Worm (Caenorhabditis elegans) whole organism, L4 larva: Measurements from ENCODE around the gene jmjd-3.1.
A peak's percentile ranks its signal among the peaks of the same experiment; 100 is the strongest.

Experiments used
- D1046.2 ChIP-seq: fragments of 200-800 bp; sonication (Bioruptor generic); IDR thresholded peaks from 2 replicates; pipeline ENCODE4 v1.3.6; 2022; ENCODE audit warnings: missing genetic modification characterization, missing compliant biosample characterization
- F10B5.3 ChIP-seq: sonication (generic microtip); optimal IDR thresholded peaks from 2 replicates; lab custom pipeline; 2016; ENCODE audit warnings: mild to moderate bottlenecking, missing genetic modification characterization, missing compliant biosample characterization
- F44E2.7 ChIP-seq: fragments of 200-800 bp; sonication (Bioruptor generic); IDR thresholded peaks from 2 replicates; pipeline ENCODE4 v2.1.2; 2022; ENCODE audit warnings: missing genetic modification characterization, missing compliant biosample characterization
- F49E8.2 ChIP-seq: sonication (generic microtip); optimal IDR thresholded peaks from 2 replicates; lab custom pipeline; 2016; ENCODE audit warnings: missing compliant biosample characterization, mild to moderate bottlenecking, missing genetic modification characterization, borderline replicate concordance
- T26A8.4 ChIP-seq: fragments of 200-800 bp; sonication (Bioruptor generic); IDR thresholded peaks from 2 replicates; pipeline ENCODE4 v1.3.6; 2022; ENCODE audit warnings: missing genetic modification characterization, missing compliant biosample characterization
- Y105C5A.15 ChIP-seq: fragments of 200-800 bp; sonication (Bioruptor generic); IDR thresholded peaks from 2 replicates; pipeline ENCODE4 v1.3.6; 2022; ENCODE audit warnings: missing genetic modification characterization, missing compliant biosample characterization
- Y48G9A.11 ChIP-seq: fragments of 200-800 bp; sonication (Bioruptor generic); IDR thresholded peaks from 2 replicates; pipeline ENCODE4 v1.3.6; 2022; ENCODE audit warnings: missing genetic modification reagents, missing genetic modification characterization, missing compliant biosample characterization
- Y75B8A.6 ChIP-seq: fragments of 200-800 bp; sonication (Bioruptor generic); IDR thresholded peaks from 2 replicates; pipeline ENCODE4 v1.3.6; 2022; ENCODE audit warnings: missing genetic modification reagents, missing genetic modification characterization, missing compliant biosample characterization
- ZK337.2 ChIP-seq: fragments of 200-800 bp; sonication (Bioruptor generic); IDR thresholded peaks from 2 replicates; pipeline ENCODE4 v1.3.6; 2022; ENCODE audit warnings: missing genetic modification reagents, missing genetic modification characterization, missing compliant biosample characterization
- ZK546.5 ChIP-seq, 2 experiments: sonication (generic microtip); optimal IDR thresholded peaks; 2 replicates each; lab custom pipeline; 2017; ENCODE audit warnings: missing biosample characterization in 2 of 2, missing genetic modification characterization in 2 of 2
- aha-1 ChIP-seq: fragments of 150-350 bp; peaks from one replicate; lab custom pipeline; 2014; ENCODE audit warnings: missing biosample characterization, missing genetic modification characterization
- aly-2 ChIP-seq: sonication (generic microtip); optimal IDR thresholded peaks from 2 replicates; lab custom pipeline; 2018; ENCODE audit warnings: missing biosample characterization, missing genetic modification characterization
- arid-1 ChIP-seq: fragments of 200-800 bp; sonication (Bioruptor generic); conservative IDR thresholded peaks from 2 replicates; pipeline ENCODE4 v1.3.6; 2022; ENCODE audit warnings: missing genetic modification reagents, missing genetic modification characterization, missing compliant biosample characterization
- ceh-20 ChIP-seq: fragments of 200-800 bp; sonication (Bioruptor generic); IDR thresholded peaks from 2 replicates; pipeline ENCODE4 v1.3.6; 2022; ENCODE audit warnings: missing genetic modification reagents, missing genetic modification characterization, missing compliant biosample characterization
- ceh-28 ChIP-seq: fragments of 150-350 bp; optimal IDR thresholded peaks from 2 replicates; lab custom pipeline; 2014; ENCODE audit warnings: missing biosample characterization, missing genetic modification reagents, missing genetic modification characterization
- ceh-62 ChIP-seq: sonication (generic microtip); optimal IDR thresholded peaks from 2 replicates; lab custom pipeline; 2017; ENCODE audit warnings: missing biosample characterization, missing genetic modification characterization
- cey-2 ChIP-seq: sonication (generic microtip); optimal IDR thresholded peaks from 3 replicates; lab custom pipeline; 2017; ENCODE audit warnings: missing genetic modification characterization, mild to moderate bottlenecking, missing compliant biosample characterization, antibody characterized with exemption, borderline replicate concordance; ENCODE audit not compliant: insufficient read depth
- daf-8 ChIP-seq: fragments of 200-800 bp; sonication (Bioruptor generic); IDR thresholded peaks from 2 replicates; pipeline ENCODE4 v1.3.6; 2022; ENCODE audit warnings: missing genetic modification characterization, missing compliant biosample characterization
- dmd-6 ChIP-seq: fragments of 200-800 bp; sonication (Bioruptor generic); IDR thresholded peaks from 2 replicates; pipeline ENCODE4 v1.3.6; 2022; ENCODE audit warnings: missing genetic modification reagents, missing genetic modification characterization, missing compliant biosample characterization
- dmd-8 ChIP-seq: fragments of 200-800 bp; sonication (Bioruptor generic); IDR thresholded peaks from 2 replicates; pipeline ENCODE4 v1.3.6; 2022; ENCODE audit warnings: missing genetic modification characterization, missing compliant biosample characterization
- duxl-1 ChIP-seq: sonication (generic microtip); optimal IDR thresholded peaks from 2 replicates; lab custom pipeline; 2016; ENCODE audit warnings: mild to moderate bottlenecking, missing genetic modification characterization, moderate library complexity, missing compliant biosample characterization; ENCODE audit not compliant: poor library complexity
- dve-1 ChIP-seq: sonication (generic microtip); optimal IDR thresholded peaks from 2 replicates; lab custom pipeline; 2017; ENCODE audit warnings: antibody characterized with exemption, mild to moderate bottlenecking, missing genetic modification characterization, missing compliant biosample characterization; ENCODE audit not compliant: insufficient read depth
- egl-27 ChIP-seq: sonication (generic microtip); optimal IDR thresholded peaks from 3 replicates; lab custom pipeline; 2017; ENCODE audit warnings: missing biosample characterization, missing genetic modification reagents, missing genetic modification characterization
- fkh-10 ChIP-seq: fragments of 150-350 bp; optimal IDR thresholded peaks from 2 replicates; lab custom pipeline; 2014; ENCODE audit warnings: missing biosample characterization, missing genetic modification reagents, missing genetic modification characterization
- fos-1 ChIP-seq: fragments of 150-350 bp; optimal IDR thresholded peaks from 2 replicates; lab custom pipeline; 2014; ENCODE audit warnings: missing biosample characterization, missing genetic modification characterization
- jun-1 ChIP-seq: fragments of 150-350 bp; optimal IDR thresholded peaks from 2 replicates; lab custom pipeline; 2014; ENCODE audit warnings: missing biosample characterization, missing genetic modification reagents, missing genetic modification characterization
- lin-29 ChIP-seq: fragments of 200-800 bp; sonication (Bioruptor generic); IDR thresholded peaks from 2 replicates; pipeline ENCODE4 v1.3.6; 2022; ENCODE audit warnings: missing genetic modification reagents, missing genetic modification characterization, missing compliant biosample characterization
- lin-38 ChIP-seq: fragments of 200-800 bp; sonication (Bioruptor generic); IDR thresholded peaks from 2 replicates; pipeline ENCODE4 v1.3.6; 2022; ENCODE audit warnings: missing genetic modification reagents, missing genetic modification characterization, missing compliant biosample characterization
- mep-1 ChIP-seq: fragments of 150-350 bp; sonication (generic microtip); optimal IDR thresholded peaks from 3 replicates; lab custom pipeline; 2014; ENCODE audit warnings: missing biosample characterization, missing genetic modification characterization
- mes-2 ChIP-seq: sonication (generic microtip); optimal IDR thresholded peaks from 2 replicates; lab custom pipeline; 2016; ENCODE audit warnings: missing genotype, mild to moderate bottlenecking, missing genetic modification characterization, missing compliant biosample characterization; ENCODE audit not compliant: poor library complexity, severe bottlenecking
- mxl-3 ChIP-seq: fragments of 200-800 bp; sonication (Bioruptor generic); optimal IDR thresholded peaks from 2 replicates; lab custom pipeline; 2018; ENCODE audit warnings: mild to moderate bottlenecking, missing genetic modification characterization, missing compliant biosample characterization
- nhr-102 ChIP-seq: sonication (generic microtip); optimal IDR thresholded peaks from 2 replicates; lab custom pipeline; 2016; ENCODE audit warnings: mild to moderate bottlenecking, missing genetic modification characterization, moderate library complexity, missing compliant biosample characterization
- nhr-11 ChIP-seq: fragments of 150-350 bp; optimal IDR thresholded peaks from 2 replicates; lab custom pipeline; 2014; ENCODE audit warnings: missing biosample characterization, missing genetic modification characterization
- nhr-111 ChIP-seq: fragments of 200-800 bp; sonication (Bioruptor generic); optimal IDR thresholded peaks from 2 replicates; lab custom pipeline; 2018; ENCODE audit warnings: mild to moderate bottlenecking, missing genetic modification characterization, missing compliant biosample characterization
- nhr-25 ChIP-seq: sonication (generic microtip); optimal IDR thresholded peaks from 2 replicates; lab custom pipeline; 2017; ENCODE audit warnings: missing genetic modification characterization, mild to moderate bottlenecking, missing compliant biosample characterization, antibody characterized with exemption, moderate library complexity, borderline replicate concordance; ENCODE audit not compliant: insufficient read depth
- nhr-76 ChIP-seq: fragments of 150-350 bp; optimal IDR thresholded peaks from 2 replicates; lab custom pipeline; 2014; ENCODE audit warnings: missing biosample characterization, missing genetic modification characterization
- pha-4 ChIP-seq, 2 experiments: fragments of 150-350 bp in 1 of 2; fragments of 200-800 bp in 1 of 2; sonication (Bioruptor generic) in 1 of 2; IDR thresholded peaks in 1 of 2; optimal IDR thresholded peaks in 1 of 2; 2 replicates each; pipeline versions ENCODE4 v1.3.6 to Lab custom; 2014 to 2022; ENCODE audit warnings: missing genetic modification characterization in 2 of 2, missing genetic modification reagents in 2 of 2, missing biosample characterization in 1 of 2, missing compliant biosample characterization in 1 of 2
- php-3 ChIP-seq: fragments of 200-800 bp; sonication (Bioruptor generic); IDR thresholded peaks from 2 replicates; pipeline ENCODE4 v1.3.6; 2022; ENCODE audit warnings: missing genetic modification reagents, missing genetic modification characterization, missing compliant biosample characterization
- saeg-2 ChIP-seq: fragments of 200-800 bp; sonication (Bioruptor generic); IDR thresholded peaks from 2 replicates; pipeline ENCODE4 v1.3.6; 2022; ENCODE audit warnings: missing genetic modification reagents, missing genetic modification characterization, missing compliant biosample characterization
- set-16 ChIP-seq: fragments of 200-800 bp; sonication (Bioruptor generic); IDR thresholded peaks from 2 replicates; pipeline ENCODE4 v1.3.6; 2022; ENCODE audit warnings: missing genetic modification reagents, missing genetic modification characterization, missing compliant biosample characterization
- snpc-1.2 ChIP-seq: fragments of 200-800 bp; sonication (Bioruptor generic); IDR thresholded peaks from 2 replicates; pipeline ENCODE4 v1.3.6; 2022; ENCODE audit warnings: missing genetic modification reagents, missing genetic modification characterization, missing compliant biosample characterization
- unc-39 ChIP-seq: sonication (generic microtip); optimal IDR thresholded peaks from 2 replicates; lab custom pipeline; 2017; ENCODE audit warnings: missing biosample characterization, missing genetic modification characterization
- unc-62 ChIP-seq, 3 experiments: fragments of 150-350 bp in 1 of 3; sonication (generic microtip); optimal IDR thresholded peaks in 2 of 3; peaks in 1 of 3; 1 replicate in 1 of 3; 2 replicates in 2 of 3; lab custom pipeline; 2014 to 2017; ENCODE audit warnings: missing biosample characterization in 3 of 3, missing genetic modification characterization in 3 of 3, missing genetic modification reagents in 3 of 3, missing genotype in 1 of 3
- zfp-3 ChIP-seq: fragments of 200-800 bp; sonication (Bioruptor generic); conservative IDR thresholded peaks from 2 replicates; pipeline ENCODE4 v1.3.6; 2022; ENCODE audit warnings: missing genetic modification reagents, missing genetic modification characterization, missing compliant biosample characterization

The jmjd-3.1 gene

ce11 chrX:8612278-8612677 lies 41.4 kb downstream of the jmjd-3.1 start:
- peak; percentile 12 for TF ChIP-seq aha-1 (tag; lab: Kevin White, UChicago)
- no peak for TF ChIP-seq nhr-76 (tag; lab: Kevin White, UChicago)
- peak; percentile 26 for TF ChIP-seq nhr-11 (tag; lab: Kevin White, UChicago)
- peak in 1 of 2 experiments; percentile 58 for TF ChIP-seq unc-62 (GFP tag; optimal IDR thresholded peaks at IDR 0.05 in 1 of 2; lab: Kevin White, UChicago)
- no peak for TF ChIP-seq unc-62 (tag; optimal IDR thresholded peaks at IDR 0.05; lab: Kevin White, UChicago)
- no peak for TF ChIP-seq mes-2

ce11 chrX:8613053-8613452 lies 42.2 kb downstream of the jmjd-3.1 start, which contains the start of gene K01A12.2:
TSS of gene K01A12.2 (plus strand) at chrX:8613353.
- TF ChIP-seq lin-38 (GFP tag; lab: Robert Waterston, UW) (no peak), ZK546.5 (tag; optimal IDR thresholded peaks at IDR 0.05; lab: Kevin White, UChicago) (no peak), pha-4 (GFP tag; IDR thresholded peaks at IDR 0.05; lab: Robert Waterston, UW) (no peak), pha-4 (tag; optimal IDR thresholded peaks at IDR 0.05; lab: Kevin White, UChicago) (no peak), T26A8.4 (GFP tag; lab: Robert Waterston, UW) (no peak), egl-27 (tag; lab: Kevin White, UChicago) (no peak), lin-29 (GFP tag; lab: Robert Waterston, UW) (no peak), zfp-3 (GFP tag; lab: Robert Waterston, UW) (no peak), F44E2.7 (no peak), snpc-1.2 (GFP tag; lab: Robert Waterston, UW) (no peak), jun-1 (tag; lab: Kevin White, UChicago) (no peak), fos-1 (tag; lab: Kevin White, UChicago) (no peak), F10B5.3 (tag; lab: Kevin White, UChicago) (no peak), F49E8.2 (tag; lab: Kevin White, UChicago) (no peak), ZK337.2 (no peak), nhr-102 (tag; lab: Kevin White, UChicago) (no peak), ceh-62 (tag; lab: Kevin White, UChicago) (no peak), Y48G9A.11 (GFP tag; lab: Robert Waterston, UW) (no peak), dve-1 (tag; lab: Kevin White, UChicago) (no peak), nhr-25 (tag; lab: Kevin White, UChicago) (no peak)

- no peak for TF ChIP-seq mep-1 (tag; lab: Kevin White, UChicago)
- no peak for TF ChIP-seq Y75B8A.6
- no peak for TF ChIP-seq daf-8 (GFP tag; lab: Robert Waterston, UW)
- 0 out of 2 replicates have a peak, but pooled peaks have one; percentile 35 for TF ChIP-seq php-3 (GFP tag; lab: Robert Waterston, UW)
- peak; percentile 74 for TF ChIP-seq duxl-1 (tag; lab: Kevin White, UChicago)
- peak; percentile 60; the same call in 1 of the 2 replicates for TF ChIP-seq dmd-8 (GFP tag; lab: Robert Waterston, UW)
- TF ChIP-seq egl-27 (tag; lab: Kevin White, UChicago) = no peak
- no peak for TF ChIP-seq cey-2
- no peak for TF ChIP-seq saeg-2 (GFP tag; lab: Robert Waterston, UW)
- no peak for TF ChIP-seq nhr-111 (GFP tag; lab: Kevin White, UChicago)
- TF ChIP-seq dmd-6 (GFP tag; lab: Robert Waterston, UW) = peak; percentile 34
- TF ChIP-seq fkh-10 (GFP tag; lab: Kevin White, UChicago) = no peak
- TF ChIP-seq mxl-3 (GFP tag; lab: Kevin White, UChicago) = peak; percentile 61
- no peak for TF ChIP-seq ceh-62 (tag; lab: Kevin White, UChicago)
- no peak for TF ChIP-seq set-16 (GFP tag; lab: Robert Waterston, UW)
- TF ChIP-seq ceh-28 (tag; lab: Kevin White, UChicago) = no peak
- peak; percentile 71 for TF ChIP-seq arid-1
- TF ChIP-seq Y105C5A.15 = peak; percentile 87
- peak; percentile 57; the same call in 1 of the 2 replicates for TF ChIP-seq F44E2.7
- TF ChIP-seq ceh-20 (GFP tag; lab: Robert Waterston, UW) = 0 out of 2 replicates have a peak, but pooled peaks have one; percentile 40
- TF ChIP-seq unc-39 (tag; lab: Kevin White, UChicago) = no peak
- TF ChIP-seq aly-2 (tag; lab: Kevin White, UChicago) = no peak
- peak; percentile 59; the same call in 1 of the 2 replicates for TF ChIP-seq D1046.2
- TF ChIP-seq pha-4 (GFP tag; IDR thresholded peaks at IDR 0.05; lab: Robert Waterston, UW) = peak; percentile 79
- TF ChIP-seq pha-4 (tag; optimal IDR thresholded peaks at IDR 0.05; lab: Kevin White, UChicago) = no peak
Observed at ce11 chrX:8623840-8624591, 53.2 kb downstream of the jmjd-3.1 start.
